Worm (Caenorhabditis elegans) whole organism, L1 larva: Measurements from ENCODE around the gene Y38E10A.9.

Experiments
- C34B4.2 ChIP-seq: sonication (generic microtip); optimal IDR thresholded peaks from 2 replicates; lab custom pipeline; 2017; ENCODE audit warnings: mild to moderate bottlenecking, missing genetic modification characterization, missing compliant biosample characterization
- F16B12.6 ChIP-seq: fragments of 150-350 bp; optimal IDR thresholded peaks from 2 replicates; lab custom pipeline; 2014; ENCODE audit warnings: missing biosample characterization, missing genetic modification characterization
- Y116A8C.19 ChIP-seq: sonication (generic microtip); optimal IDR thresholded peaks from 2 replicates; lab custom pipeline; 2016; ENCODE audit warnings: missing compliant biosample characterization, missing genetic modification characterization, borderline replicate concordance
- aha-1 ChIP-seq: fragments of 150-350 bp; optimal IDR thresholded peaks from 2 replicates; lab custom pipeline; 2014; ENCODE audit warnings: missing biosample characterization, missing genetic modification characterization
- alr-1 ChIP-seq: fragments of 200-800 bp; sonication (Bioruptor generic); optimal IDR thresholded peaks from 2 replicates; lab custom pipeline; 2018; ENCODE audit warnings: borderline replicate concordance, mild to moderate bottlenecking, missing genetic modification characterization, missing compliant biosample characterization
- ama-1 ChIP-seq: fragments of 150-350 bp; optimal IDR thresholded peaks from 2 replicates; lab custom pipeline; 2014
- blmp-1 ChIP-seq: fragments of 150-350 bp; optimal IDR thresholded peaks from 2 replicates; lab custom pipeline; 2014; ENCODE audit warnings: missing biosample characterization, missing genetic modification characterization
- ceh-63 ChIP-seq: fragments of 200-800 bp; sonication (Bioruptor generic); optimal IDR thresholded peaks from 2 replicates; lab custom pipeline; 2018; ENCODE audit warnings: mild to moderate bottlenecking, missing genetic modification characterization, missing compliant biosample characterization
- ceh-8 ChIP-seq: fragments of 200-800 bp; sonication (Bioruptor generic); optimal IDR thresholded peaks from 2 replicates; lab custom pipeline; 2018; ENCODE audit warnings: mild to moderate bottlenecking, missing genetic modification characterization, moderate library complexity, missing compliant biosample characterization
- ceh-90 ChIP-seq: sonication (generic microtip); optimal IDR thresholded peaks from 2 replicates; lab custom pipeline; 2016; ENCODE audit warnings: missing genetic modification characterization, missing compliant biosample characterization
- efl-1 ChIP-seq, 4 experiments: fragments of 150-350 bp; optimal IDR thresholded peaks in 3 of 4; peaks in 1 of 4; 1 replicate in 1 of 4; 2 replicates in 3 of 4; lab custom pipeline; 2014; ENCODE audit warnings: missing biosample characterization in 2 of 4, missing genetic modification characterization in 2 of 4, missing genetic modification reagents in 2 of 4
- egl-13 ChIP-seq: sonication (generic microtip); optimal IDR thresholded peaks from 2 replicates; lab custom pipeline; 2016; ENCODE audit warnings: missing genotype, missing genetic modification reagents, missing genetic modification characterization, missing compliant biosample characterization
- fkh-8 ChIP-seq: sonication (generic microtip); optimal IDR thresholded peaks from 2 replicates; lab custom pipeline; 2016; ENCODE audit warnings: mild to moderate bottlenecking, missing genetic modification characterization, missing compliant biosample characterization
- hlh-4 ChIP-seq: sonication (generic microtip); optimal IDR thresholded peaks from 2 replicates; lab custom pipeline; 2016; ENCODE audit warnings: mild to moderate bottlenecking, missing genetic modification characterization, missing compliant biosample characterization
- hpl-2 ChIP-seq: fragments of 150-350 bp; optimal IDR thresholded peaks from 2 replicates; lab custom pipeline; 2014; ENCODE audit warnings: missing biosample characterization, missing genetic modification reagents, missing genetic modification characterization
- irx-1 ChIP-seq: sonication (generic microtip); optimal IDR thresholded peaks from 2 replicates; lab custom pipeline; 2016; ENCODE audit warnings: missing genetic modification characterization, missing compliant biosample characterization
- jun-1 ChIP-seq: fragments of 150-350 bp; optimal IDR thresholded peaks from 2 replicates; lab custom pipeline; 2014; ENCODE audit warnings: missing biosample characterization, missing genetic modification reagents, missing genetic modification characterization
- lin-13 ChIP-seq: fragments of 150-350 bp; optimal IDR thresholded peaks from 2 replicates; lab custom pipeline; 2014; ENCODE audit warnings: missing biosample characterization, missing genetic modification reagents, missing genetic modification characterization
- lin-14 ChIP-seq: fragments of 200-800 bp; sonication (Bioruptor generic); optimal IDR thresholded peaks from 2 replicates; lab custom pipeline; 2018; ENCODE audit warnings: mild to moderate bottlenecking, missing genetic modification characterization, moderate library complexity, missing compliant biosample characterization
- lin-39 ChIP-seq: fragments of 150-350 bp; optimal IDR thresholded peaks from 2 replicates; lab custom pipeline; 2014; ENCODE audit warnings: missing biosample characterization, missing genetic modification reagents, missing genetic modification characterization
- lir-3 ChIP-seq: sonication (generic microtip); optimal IDR thresholded peaks from 2 replicates; lab custom pipeline; 2016; ENCODE audit warnings: mild to moderate bottlenecking, missing genetic modification characterization, moderate library complexity, missing compliant biosample characterization; ENCODE audit not compliant: poor library complexity
- lsy-2 ChIP-seq, 2 experiments: fragments of 150-350 bp; optimal IDR thresholded peaks; 2 replicates each; lab custom pipeline; 2014; ENCODE audit warnings: missing biosample characterization in 2 of 2, missing genetic modification characterization in 2 of 2
- nhr-11 ChIP-seq: fragments of 150-350 bp; optimal IDR thresholded peaks from 2 replicates; lab custom pipeline; 2014; ENCODE audit warnings: missing biosample characterization, missing genetic modification characterization
- nhr-19 ChIP-seq: fragments of 200-800 bp; sonication (Bioruptor generic); conservative IDR thresholded peaks from 2 replicates; pipeline ENCODE4 v1.3.6; 2022; ENCODE audit warnings: missing genetic modification characterization, missing compliant biosample characterization
- nhr-28 ChIP-seq: fragments of 150-350 bp; optimal IDR thresholded peaks from 2 replicates; lab custom pipeline; 2014; ENCODE audit warnings: missing biosample characterization, missing genetic modification characterization
- nhr-71 ChIP-seq: sonication (generic microtip); optimal IDR thresholded peaks from 2 replicates; lab custom pipeline; 2016; ENCODE audit warnings: mild to moderate bottlenecking, missing genetic modification characterization, moderate library complexity, missing compliant biosample characterization
- nhr-76 ChIP-seq: sonication (generic microtip); optimal IDR thresholded peaks from 2 replicates; lab custom pipeline; 2017; ENCODE audit warnings: missing biosample characterization, missing genetic modification characterization
- nhr-90 ChIP-seq: sonication (generic microtip); optimal IDR thresholded peaks from 2 replicates; lab custom pipeline; 2016; ENCODE audit warnings: mild to moderate bottlenecking, missing genetic modification characterization, missing compliant biosample characterization; ENCODE audit not compliant: poor library complexity
- pag-3 ChIP-seq: sonication (generic microtip); optimal IDR thresholded peaks from 2 replicates; lab custom pipeline; 2017; ENCODE audit warnings: missing genetic modification characterization, mild to moderate bottlenecking, missing compliant biosample characterization, antibody characterized with exemption, borderline replicate concordance; ENCODE audit not compliant: insufficient read depth
- pqm-1 ChIP-seq: sonication (generic microtip); optimal IDR thresholded peaks from 3 replicates; lab custom pipeline; 2017; ENCODE audit warnings: missing biosample characterization, missing genetic modification characterization
- rnt-1 ChIP-seq: sonication (generic microtip); optimal IDR thresholded peaks from 2 replicates; lab custom pipeline; 2016; ENCODE audit warnings: mild to moderate bottlenecking, missing genetic modification characterization, moderate library complexity, missing compliant biosample characterization
- sox-4 ChIP-seq: sonication (generic microtip); optimal IDR thresholded peaks from 2 replicates; lab custom pipeline; 2016; ENCODE audit warnings: missing genetic modification characterization, missing compliant biosample characterization
- swsn-7 ChIP-seq: sonication (generic microtip); optimal IDR thresholded peaks from 2 replicates; lab custom pipeline; 2016; ENCODE audit warnings: missing genetic modification characterization, missing compliant biosample characterization
- unc-130 ChIP-seq: fragments of 150-350 bp; optimal IDR thresholded peaks from 2 replicates; lab custom pipeline; 2017; ENCODE audit warnings: missing biosample characterization, missing genetic modification characterization, inconsistent platforms
- unc-30 ChIP-seq: sonication (generic microtip); optimal IDR thresholded peaks from 2 replicates; lab custom pipeline; 2017; ENCODE audit warnings: missing biosample characterization, missing genetic modification characterization
- unc-86 ChIP-seq: sonication (generic microtip); optimal IDR thresholded peaks from 2 replicates; lab custom pipeline; 2016; ENCODE audit warnings: missing genetic modification characterization, missing compliant biosample characterization
- zag-1 ChIP-seq: fragments of 150-350 bp; optimal IDR thresholded peaks from 2 replicates; lab custom pipeline; 2014; ENCODE audit warnings: missing biosample characterization, missing genetic modification characterization
- zip-4 ChIP-seq: fragments of 200-800 bp; sonication (Bioruptor generic); optimal IDR thresholded peaks from 2 replicates; lab custom pipeline; 2018; ENCODE audit warnings: mild to moderate bottlenecking, missing genetic modification characterization, moderate library complexity, missing compliant biosample characterization
- ztf-4 ChIP-seq: fragments of 150-350 bp; optimal IDR thresholded peaks from 2 replicates; lab custom pipeline; 2014; ENCODE audit warnings: missing biosample characterization, missing genetic modification characterization

Y38E10A.9 gene

DNA sequence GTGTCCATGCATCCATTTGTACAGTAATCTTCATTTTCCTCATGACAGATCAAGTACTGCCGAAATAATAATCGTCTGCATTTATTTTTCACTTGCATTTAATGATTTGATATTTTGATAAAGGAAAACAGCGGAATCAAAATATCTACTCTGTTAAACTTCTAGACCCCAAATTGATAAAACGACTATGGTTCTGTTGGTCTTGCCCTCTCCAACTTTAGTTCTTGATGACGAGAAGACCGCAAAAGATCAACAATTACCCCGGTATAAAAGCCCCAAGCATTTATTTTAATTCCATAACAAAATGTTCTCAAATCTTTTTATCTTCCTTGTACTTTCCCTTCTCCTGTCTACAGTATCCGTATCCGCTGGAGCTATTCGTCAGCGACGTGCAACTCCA, at the start of gene Y38E10A.9:
Gene Y38E10A.9, plus strand, starts transcription at position 301 of the 400 bp plus-strand sequence.
- no peak for TF ChIP-seq fkh-8 (tag; lab: Kevin White, UChicago)
- no peak for TF ChIP-seq ama-1 (lab: Kevin White, UChicago)
- no peak for TF ChIP-seq ceh-8 (GFP tag; lab: Kevin White, UChicago)
- no peak for TF ChIP-seq jun-1 (tag; lab: Kevin White, UChicago)
- no peak for TF ChIP-seq nhr-90
- no peak for TF ChIP-seq lsy-2 (tag; optimal IDR thresholded peaks at IDR 0.05; lab: Kevin White, UChicago)
- no peak for TF ChIP-seq lir-3 (tag; lab: Kevin White, UChicago)
- TF ChIP-seq nhr-76 (tag; lab: Kevin White, UChicago): no peak

DNA sequence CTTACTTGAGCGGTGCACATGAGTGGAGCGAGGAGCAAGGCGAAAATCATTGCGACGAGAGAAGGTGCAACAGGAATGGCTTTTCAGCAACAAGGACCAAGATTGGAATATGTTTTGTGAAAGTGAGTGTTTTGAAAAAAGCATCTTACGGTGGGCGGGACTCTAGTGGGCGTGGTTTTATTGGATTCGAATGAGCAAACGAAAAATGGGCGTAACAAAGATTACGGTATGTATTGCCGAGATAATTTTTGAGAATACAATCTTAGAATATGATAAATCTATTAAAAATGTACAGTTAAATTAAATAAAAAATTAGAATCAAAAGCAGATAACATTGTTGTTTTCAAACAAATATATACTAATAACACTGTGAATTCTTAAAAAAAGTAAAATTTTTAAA, 48.5 kb upstream of the Y38E10A.9 start, which contains the start of gene F49C5.12:
Gene F49C5.12, minus strand, starts transcription at position 101 of the 400 bp plus-strand sequence.
- no peak for TF ChIP-seq ceh-63
- no peak for TF ChIP-seq lin-14
- no peak for TF ChIP-seq irx-1 (tag; lab: Kevin White, UChicago)
- no peak for TF ChIP-seq unc-86 (tag; lab: Kevin White, UChicago)
- TF ChIP-seq hpl-2: no peak
- no peak for TF ChIP-seq alr-1 (tag; lab: Kevin White, UChicago)
- TF ChIP-seq lin-39: no peak
- no peak for TF ChIP-seq sox-4 (tag; lab: Kevin White, UChicago)
- no peak for TF ChIP-seq pag-3
- no peak for TF ChIP-seq nhr-19 (GFP tag; lab: Robert Waterston, UW)
- TF ChIP-seq hlh-4 (tag; lab: Kevin White, UChicago): no peak
- no peak for TF ChIP-seq ceh-90 (tag; lab: Kevin White, UChicago)
- no peak for TF ChIP-seq nhr-11 (tag; lab: Kevin White, UChicago)
- no peak for TF ChIP-seq pqm-1 (tag; lab: Kevin White, UChicago)
- TF ChIP-seq zip-4 (GFP tag; lab: Kevin White, UChicago): no peak
- TF ChIP-seq lin-13 (GFP tag; lab: Kevin White, UChicago): no peak
- no peak for TF ChIP-seq ama-1 (lab: Kevin White, UChicago)
- TF ChIP-seq Y116A8C.19 (tag; lab: Kevin White, UChicago): no peak
- TF ChIP-seq C34B4.2 (tag; lab: Kevin White, UChicago): no peak
- no peak for TF ChIP-seq jun-1 (tag; lab: Kevin White, UChicago)
- TF ChIP-seq, all 84 proteins: peak for 0

DNA sequence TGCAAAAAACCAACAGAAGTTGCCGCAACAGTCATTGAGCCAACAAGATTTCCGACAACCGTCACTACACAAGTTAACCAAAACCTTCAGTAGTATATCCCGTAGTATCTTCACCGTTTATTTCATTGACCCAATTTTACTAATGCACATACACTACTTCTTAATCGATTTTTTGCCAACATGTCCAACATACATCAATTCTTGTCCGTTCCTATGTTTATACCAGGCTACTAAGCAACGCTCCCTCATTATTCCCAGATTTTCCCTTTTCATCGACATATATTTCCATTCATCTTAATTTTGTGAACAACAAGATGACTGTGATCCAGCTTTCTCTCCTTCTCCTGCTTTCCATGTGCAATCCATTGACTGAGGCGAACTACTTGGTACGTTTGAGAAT, 42.9 kb upstream of the Y38E10A.9 start, which contains the start of gene F49C5.7:
Gene F49C5.7, plus strand, starts transcription at position 301 of the 400 bp plus-strand sequence.
- no peak for TF ChIP-seq hpl-2

ce11 chrII:12570523-12570922, 38.2 kb upstream of the Y38E10A.9 start, which contains the start of gene Y38E10A.1:
Gene Y38E10A.1 (minus strand): TSS chrII:12570623.
- TF ChIP-seq rnt-1 (tag; lab: Kevin White, UChicago): no peak
- no peak for TF ChIP-seq unc-30
- no peak for TF ChIP-seq blmp-1 (tag; lab: Kevin White, UChicago)
- TF ChIP-seq ztf-4: no peak
- TF ChIP-seq nhr-28 (tag; lab: Kevin White, UChicago): no peak
- TF ChIP-seq efl-1 (optimal IDR thresholded peaks at IDR 0.05; lab: Kevin White, UChicago): no peak
- no peak for TF ChIP-seq efl-1 (GFP tag; optimal IDR thresholded peaks at IDR 0.05 in 1 of 2; lab: Kevin White, UChicago)
- TF ChIP-seq egl-13 (tag; lab: Kevin White, UChicago): no peak
- TF ChIP-seq unc-130 (tag; lab: Kevin White, UChicago): no peak
- TF ChIP-seq swsn-7 (tag; lab: Kevin White, UChicago): no peak
- no peak for TF ChIP-seq zag-1 (tag; lab: Kevin White, UChicago)
- TF ChIP-seq F16B12.6 (tag; lab: Kevin White, UChicago): no peak
- TF ChIP-seq nhr-71 (tag; lab: Kevin White, UChicago): no peak
- no peak for TF ChIP-seq Y116A8C.19 (tag; lab: Kevin White, UChicago)
- TF ChIP-seq ama-1 (lab: Kevin White, UChicago): no peak
- no peak for TF ChIP-seq aha-1
- TF ChIP-seq, all 84 proteins: peak for 0
